Worm (Caenorhabditis elegans) whole organism, L4 larva: ENCODE results near the gene nsy-7.

ENCODE experiments used
- daf-8 ChIP-seq: fragments of 200-800 bp; sonication (Bioruptor generic); IDR thresholded peaks from 2 replicates; pipeline ENCODE4 v1.3.6; 2022; ENCODE audit warnings: missing genetic modification characterization, missing compliant biosample characterization
- duxl-1 ChIP-seq: sonication (generic microtip); optimal IDR thresholded peaks from 2 replicates; lab custom pipeline; 2016; ENCODE audit warnings: mild to moderate bottlenecking, missing genetic modification characterization, moderate library complexity, missing compliant biosample characterization; ENCODE audit not compliant: poor library complexity
- fos-1 ChIP-seq: fragments of 150-350 bp; optimal IDR thresholded peaks from 2 replicates; lab custom pipeline; 2014; ENCODE audit warnings: missing biosample characterization, missing genetic modification characterization
- hlh-30 ChIP-seq: sonication (generic microtip); optimal IDR thresholded peaks from 2 replicates; lab custom pipeline; 2017; ENCODE audit warnings: antibody characterized with exemption, mild to moderate bottlenecking, missing genetic modification characterization, missing compliant biosample characterization; ENCODE audit not compliant: insufficient read depth
- lin-1 ChIP-seq: fragments of 200-800 bp; sonication (Bioruptor generic); IDR thresholded peaks from 2 replicates; pipeline ENCODE4 v1.3.6; 2022; ENCODE audit warnings: missing genetic modification reagents, missing genetic modification characterization, missing compliant biosample characterization
- unc-62 ChIP-seq, 3 experiments: fragments of 150-350 bp in 1 of 3; sonication (generic microtip); optimal IDR thresholded peaks in 2 of 3; peaks in 1 of 3; 1 replicate in 1 of 3; 2 replicates in 2 of 3; lab custom pipeline; 2014 to 2017; ENCODE audit warnings: missing biosample characterization in 3 of 3, missing genetic modification characterization in 3 of 3, missing genetic modification reagents in 3 of 3, missing genotype in 1 of 3

ce11 chrIV:8080782-8081181 lies 5.7 kb downstream of the nsy-7 start:
- TF ChIP-seq lin-1 (GFP tag; lab: Robert Waterston, UW) (no peak), hlh-30 (no peak), daf-8 (GFP tag; lab: Robert Waterston, UW) (no peak), unc-62 (GFP tag; optimal IDR thresholded peaks at IDR 0.05 in 1 of 2; lab: Kevin White, UChicago) (no peak), unc-62 (tag; optimal IDR thresholded peaks at IDR 0.05; lab: Kevin White, UChicago) (no peak), fos-1 (tag; lab: Kevin White, UChicago) (no peak), duxl-1 (tag; lab: Kevin White, UChicago) (no peak)
